Worm (Caenorhabditis elegans) whole organism, L4/young adult: Measurements from ENCODE around the gene F32E10.5.
A peak's percentile ranks its signal among the peaks of the same experiment; 100 is the strongest.
"Not testable (repeated sequence)": the region's sequence is repeated elsewhere in the genome, so short reads cannot be mapped to it uniquely, and the experiment has no call there.

Experiments
- W03F9.2 ChIP-seq: fragments of 150-350 bp; optimal IDR thresholded peaks from 2 replicates; lab custom pipeline; 2014; ENCODE audit warnings: missing biosample characterization, missing genetic modification characterization
- dao-5 ChIP-seq: sonication (generic microtip); optimal IDR thresholded peaks from 2 replicates; lab custom pipeline; 2016; ENCODE audit warnings: missing genotype, missing genetic modification characterization, moderate library complexity, missing compliant biosample characterization
- him-1 ChIP-seq: sonication (generic microtip); optimal IDR thresholded peaks from 2 replicates; lab custom pipeline; 2016; ENCODE audit warnings: missing genotype, missing genetic modification reagents, missing genetic modification characterization, missing compliant biosample characterization

The F32E10.5 gene

ce11 chrIV:7573944-7574343 lies 4.2 kb downstream of the F32E10.5 start:
- peak; percentile 90 for TF ChIP-seq dao-5
- TF ChIP-seq him-1 (tag; lab: Kevin White, UChicago) = peak; percentile 90
- TF ChIP-seq W03F9.2 (tag; lab: Kevin White, UChicago) = peak; percentile 76

ce11 chrIV:7568593-7568992 lies 9.6 kb downstream of the F32E10.5 start, which contains the start of gene clec-180:
Gene clec-180, plus strand, starts transcription at chrIV:7568893.
- TF ChIP-seq dao-5 (no peak), W03F9.2 (tag; lab: Kevin White, UChicago) (no peak), him-1 (tag; lab: Kevin White, UChicago) (no peak)

ce11 chrIV:7567557-7568010 lies 10.6 kb downstream of the F32E10.5 start, which contains the start of gene F32E10.8:
Gene F32E10.8, plus strand, starts transcription at chrIV:7567607.
- TF ChIP-seq him-1 (tag; lab: Kevin White, UChicago) (no peak), dao-5 (no peak), W03F9.2 (tag; lab: Kevin White, UChicago) (no peak)

ce11 chrIV:7563850-7564249 lies 14.3 kb downstream of the F32E10.5 start, which contains the start of gene F32E10.9:
Gene F32E10.9, minus strand, starts transcription at chrIV:7563950.
- not testable (repeated sequence) for TF ChIP-seq him-1 (tag; lab: Kevin White, UChicago); W03F9.2 (tag; lab: Kevin White, UChicago); dao-5

- TF ChIP-seq him-1 (tag; lab: Kevin White, UChicago) = no peak
- peak; percentile 27 for TF ChIP-seq W03F9.2 (tag; lab: Kevin White, UChicago)
These were observed 16.5 kb downstream of the F32E10.5 start, which contains the start of gene ima-3 for ce11 chrIV:7561614-7562142. Gene ima-3, minus strand, starts transcription at chrIV:7561664.

ce11 chrIV:7559237-7559636 lies 18.9 kb downstream of the F32E10.5 start:
- TF ChIP-seq W03F9.2 (tag; lab: Kevin White, UChicago) (no peak), dao-5 (no peak), him-1 (tag; lab: Kevin White, UChicago) (no peak)

- no peak for TF ChIP-seq dao-5
- no peak for TF ChIP-seq W03F9.2 (tag; lab: Kevin White, UChicago)
- no peak for TF ChIP-seq him-1 (tag; lab: Kevin White, UChicago)
These were observed 19.5 kb downstream of the F32E10.5 start for ce11 chrIV:7558653-7559052.

- TF ChIP-seq him-1 (tag; lab: Kevin White, UChicago) (no peak), W03F9.2 (tag; lab: Kevin White, UChicago) (no peak), dao-5 (no peak)
These were observed 21.8 kb downstream of the F32E10.5 start, which contains the start of the genes F49E8.7, F49E8.8 and nprl-2 for ce11 chrIV:7556265-7556866. Gene F49E8.7, minus strand, starts transcription at chrIV:7556365. Gene F49E8.8, plus strand, starts transcription at chrIV:7556637. Gene nprl-2, plus strand, starts transcription at chrIV:7556816.

DNA sequence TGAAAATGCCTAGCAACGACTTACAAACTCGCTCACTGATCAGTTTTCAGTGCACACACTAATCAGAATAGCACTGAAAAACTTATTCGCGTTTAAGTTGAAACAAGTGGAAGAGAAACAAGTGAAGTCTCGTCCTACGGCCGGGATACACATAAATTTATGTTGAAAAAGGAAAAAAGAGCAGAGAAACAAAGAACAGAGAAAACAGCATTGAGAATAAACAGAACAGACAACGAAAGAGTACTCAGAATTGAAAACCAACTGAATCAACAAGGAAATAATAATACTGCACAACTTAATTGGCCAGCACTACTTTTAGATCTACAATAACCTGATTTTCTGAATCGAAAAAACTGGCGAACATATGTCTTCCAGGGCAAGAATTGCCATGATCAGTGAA lies 23.8 kb downstream of the F32E10.5 start, which contains the start of gene F49E8.6:
TSS of gene F49E8.6 (minus strand) at position 317 of the 400 bp plus-strand sequence.
- TF ChIP-seq dao-5 = no peak
- no peak for TF ChIP-seq him-1 (tag; lab: Kevin White, UChicago)
- no peak for TF ChIP-seq W03F9.2 (tag; lab: Kevin White, UChicago)

- TF ChIP-seq him-1 (tag; lab: Kevin White, UChicago) (no peak), W03F9.2 (tag; lab: Kevin White, UChicago) (peak; percentile 52)
These were observed 25.1 kb downstream of the F32E10.5 start, which contains the start of gene dif-1 for ce11 chrIV:7552958-7553553. Gene dif-1, minus strand, starts transcription at chrIV:7553008.

- TF ChIP-seq W03F9.2 (tag; lab: Kevin White, UChicago) (no peak), dao-5 (no peak), him-1 (tag; lab: Kevin White, UChicago) (no peak)
These were observed 26.1 kb downstream of the F32E10.5 start for ce11 chrIV:7552100-7552499.

DNA sequence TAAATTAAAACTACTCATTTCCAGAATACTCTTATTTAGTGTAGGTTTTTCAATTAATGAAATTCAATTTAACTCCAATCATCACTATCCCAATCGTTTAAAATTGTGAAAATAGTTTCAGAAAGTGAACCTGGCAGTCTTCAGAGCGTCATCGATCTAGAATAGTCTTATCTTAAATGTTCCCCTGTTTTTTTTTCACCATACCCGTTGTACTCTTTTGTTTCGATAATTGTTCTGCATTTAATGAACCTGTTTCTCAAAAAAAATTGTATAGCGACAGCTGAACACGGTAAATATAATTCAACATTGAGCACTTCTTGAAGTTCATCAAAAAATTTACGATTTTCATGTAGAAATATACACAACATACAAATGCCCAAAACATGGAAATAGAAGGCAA lies 26.9 kb downstream of the F32E10.5 start:
- TF ChIP-seq him-1 (tag; lab: Kevin White, UChicago) (no peak), dao-5 (no peak), W03F9.2 (tag; lab: Kevin White, UChicago) (no peak)

ce11 chrIV:7550445-7550844 lies 27.7 kb downstream of the F32E10.5 start, which contains the start of gene pam-1:
Gene pam-1, minus strand, starts transcription at chrIV:7550812.
- no peak for TF ChIP-seq him-1 (tag; lab: Kevin White, UChicago)
- no peak for TF ChIP-seq dao-5

- TF ChIP-seq dao-5 (no peak), him-1 (tag; lab: Kevin White, UChicago) (no peak), W03F9.2 (tag; lab: Kevin White, UChicago) (peak; percentile 9)
These were observed 28.3 kb downstream of the F32E10.5 start for ce11 chrIV:7549844-7550243.
